Fruit fly (Drosophila melanogaster) whole organism, pupa: ENCODE results near the gene csw.

ENCODE experiments used
- CG12605 ChIP-seq: fragments of 200-800 bp; sonication (Bioruptor generic); IDR thresholded peaks from 2 replicates; pipeline ENCODE4 v1.3.6; 2022; ENCODE audit warnings: missing biosample characterization, missing genetic modification characterization
- CG32121 ChIP-seq: fragments of 200-800 bp; sonication (Bioruptor generic); IDR thresholded peaks from 2 replicates; pipeline ENCODE4 v1.3.6; 2022; ENCODE audit warnings: missing biosample characterization, missing genetic modification characterization
- CG8301 ChIP-seq: fragments of 200-800 bp; sonication (Bioruptor generic); optimal IDR thresholded peaks from 2 replicates; lab custom pipeline; 2018; ENCODE audit warnings: missing biosample characterization, mild to moderate bottlenecking, missing genetic modification characterization
- EcR ChIP-seq: fragments of 200-800 bp; sonication (Bioruptor generic); optimal IDR thresholded peaks from 3 replicates; lab custom pipeline; 2019; ENCODE audit warnings: missing biosample characterization, missing genetic modification characterization, mild to moderate bottlenecking, moderate library complexity, missing genetic modification reagents
- Pif1A ChIP-seq: fragments of 200-800 bp; sonication (Bioruptor generic); optimal IDR thresholded peaks from 3 replicates; lab custom pipeline; 2016; ENCODE audit warnings: missing biosample characterization, missing genetic modification characterization
- Snoo ChIP-seq: fragments of 200-800 bp; sonication (Bioruptor generic); optimal IDR thresholded peaks from 3 replicates; lab custom pipeline; 2017; ENCODE audit warnings: missing biosample characterization, mild to moderate bottlenecking, missing genetic modification characterization, inconsistent platforms
- fd96Ca ChIP-seq: fragments of 200-800 bp; sonication (Bioruptor generic); IDR thresholded peaks from 3 replicates; pipeline ENCODE4 v1.3.6; 2022; ENCODE audit warnings: missing biosample characterization, missing genetic modification characterization
- gl ChIP-seq: fragments of 200-800 bp; sonication (Bioruptor generic); optimal IDR thresholded peaks from 2 replicates; lab custom pipeline; 2018; ENCODE audit warnings: missing biosample characterization, mild to moderate bottlenecking, missing genetic modification characterization

DNA sequence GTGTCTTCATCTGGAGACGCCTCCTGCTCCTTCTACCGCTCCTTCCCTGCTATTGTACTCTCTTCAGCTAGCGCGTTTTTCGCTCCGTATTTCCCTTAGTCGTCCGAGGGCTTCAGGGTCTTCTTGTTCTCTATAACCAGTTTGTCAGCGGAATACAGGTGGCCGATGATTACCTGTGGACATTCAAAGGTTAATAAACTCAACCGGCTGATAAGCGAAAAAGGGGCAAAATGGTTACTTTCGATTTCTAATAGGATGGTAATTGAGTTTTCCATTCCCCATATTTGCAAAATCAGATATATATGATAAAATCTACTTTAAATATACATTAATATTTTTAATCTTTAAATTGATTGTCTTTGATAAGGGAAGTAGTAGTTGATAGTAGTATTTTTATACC, 54.6 kb downstream of the csw start:
- TF ChIP-seq Pif1A (GFP tag; lab: Kevin White, UChicago), result no peak
- no peak for TF ChIP-seq CG8301 (tag; lab: Kevin White, UChicago)
- no peak for TF ChIP-seq CG32121 (GFP tag; lab: Robert Waterston, UW)
- peak; percentile 92 for TF ChIP-seq EcR (GFP tag; lab: Kevin White, UChicago)
- TF ChIP-seq fd96Ca (GFP tag; lab: Robert Waterston, UW), result no peak
- no peak for TF ChIP-seq Snoo (tag; lab: Kevin White, UChicago)
- TF ChIP-seq gl (tag; lab: Kevin White, UChicago), result no peak
- TF ChIP-seq CG12605 (GFP tag; lab: Robert Waterston, UW), result no peak
